Worm (Caenorhabditis elegans): Measurements from ENCODE around the gene R07C12.1.

The R07C12.1 gene

DNA sequence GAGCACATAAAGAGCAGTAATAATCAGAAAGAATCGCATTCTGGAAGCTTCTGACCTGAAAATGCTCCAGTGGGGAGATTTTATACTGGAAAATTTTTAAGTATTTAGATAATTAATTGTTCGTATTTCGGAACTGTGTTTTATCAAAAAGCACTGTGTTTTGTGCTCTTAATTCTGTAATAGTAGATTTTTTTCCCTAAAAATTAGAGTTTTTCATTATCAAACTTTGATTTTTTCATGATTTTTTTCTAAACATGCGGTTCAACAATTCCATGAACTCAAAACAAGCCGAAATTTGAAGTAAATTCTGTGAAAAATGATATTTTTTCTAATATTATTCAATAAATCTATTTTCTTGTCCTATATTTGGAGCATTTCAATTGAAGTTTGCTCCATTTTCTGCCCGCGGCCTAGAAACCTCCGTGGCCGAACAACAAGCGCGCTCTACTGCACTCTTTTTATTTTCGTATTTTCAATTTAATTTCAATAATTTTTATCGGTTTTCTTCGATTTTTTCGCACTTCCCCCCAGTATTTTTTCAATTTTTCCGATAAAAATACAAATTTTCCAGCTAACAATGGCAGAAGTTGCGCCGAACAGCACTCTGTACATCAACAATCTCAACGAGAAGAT, 19.4 kb downstream of the R07C12.1 start, which contains the start of the genes K08D10.13 and rnp-2 (continued):
- TF ChIP-seq lin-54 (GFP tag; optimal IDR thresholded peaks at IDR 0.05) = peak; percentile 47
- no peak for TF ChIP-seq ztf-22 (GFP tag; optimal IDR thresholded peaks at IDR 0.05)
- no peak for TF ChIP-seq snpc-1.3 (tag; optimal IDR thresholded peaks at IDR 0.05; ENCODE audit: insufficient read depth)
- no peak for TF ChIP-seq mes-4 (tag; optimal IDR thresholded peaks at IDR 0.05)
- no peak for TF ChIP-seq nhr-179 (tag; optimal IDR thresholded peaks at IDR 0.05)
- TF ChIP-seq die-1 (tag; optimal IDR thresholded peaks at IDR 0.05) = no peak
- no peak for TF ChIP-seq mxl-1 (tag; optimal IDR thresholded peaks at IDR 0.05)
- 0 out of 2 replicates have a peak, but pooled peaks have one; percentile 42 for TF ChIP-seq attf-3 (GFP tag; conservative IDR thresholded peaks at IDR 0.05)

DNA sequence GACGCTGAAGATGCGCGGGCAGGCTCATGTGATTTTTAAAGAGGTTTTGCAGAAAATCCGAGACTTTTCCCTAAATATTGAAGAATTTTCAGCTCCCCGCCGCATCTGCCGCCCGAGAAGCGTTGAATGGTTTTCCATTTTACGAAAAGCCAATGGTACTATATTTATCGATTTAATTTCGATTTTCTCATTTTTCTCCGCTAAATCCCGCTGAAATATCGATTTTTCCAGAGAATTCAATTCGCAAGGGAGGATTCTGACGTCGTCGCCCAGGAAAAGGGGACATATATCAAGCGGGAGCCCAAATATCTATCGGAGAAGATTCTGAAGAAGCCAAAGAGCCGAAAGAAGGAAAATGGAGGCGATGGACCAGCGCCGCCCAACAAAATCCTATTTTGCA, 20.0 kb downstream of the R07C12.1 start:
- TF ChIP-seq hmg-1.2 (GFP tag; IDR thresholded peaks at IDR 0.05) (no peak), nhr-27 (tag; optimal IDR thresholded peaks at IDR 0.05) (no peak), akir-1 (GFP tag; optimal IDR thresholded peaks at IDR 0.05) (no peak), mes-4 (tag; optimal IDR thresholded peaks at IDR 0.05) (no peak), Y56A3A.18 (GFP tag; IDR thresholded peaks at IDR 0.05) (no peak), zim-3 (tag; optimal IDR thresholded peaks at IDR 0.05) (no peak)

DNA sequence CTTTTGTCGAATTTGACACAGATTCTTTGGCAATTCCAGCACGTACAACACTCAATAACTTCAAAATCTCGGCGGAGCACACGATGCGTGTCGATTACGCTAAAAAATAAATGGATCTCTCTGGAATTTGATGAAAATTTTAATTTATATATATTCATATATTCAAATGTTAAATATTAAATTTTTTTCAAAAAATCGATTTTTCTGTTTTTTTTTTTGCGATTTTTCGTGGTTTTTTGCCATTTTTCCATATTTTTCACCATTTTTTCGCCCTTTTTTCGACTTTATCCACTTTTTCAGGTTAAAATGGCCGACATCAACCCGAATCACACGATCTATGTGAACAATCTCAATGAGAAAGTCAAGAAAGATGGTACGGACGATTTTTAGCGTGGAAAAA, 21.5 kb downstream of the R07C12.1 start, which contains the start of gene rnp-3:
Gene rnp-3 (plus strand): TSS at position 301 of the 400 bp plus-strand sequence.
- TF ChIP-seq hlh-12 (tag; optimal IDR thresholded peaks at IDR 0.05) = no peak
- no peak for TF ChIP-seq bed-1 (GFP tag; IDR thresholded peaks at IDR 0.05)
- TF ChIP-seq snpc-4 (GFP tag; optimal IDR thresholded peaks at IDR 0.05) = no peak
- no peak for TF ChIP-seq snpc-4 (tag; optimal IDR thresholded peaks at IDR 0.05)
- TF ChIP-seq ztf-18 (tag; optimal IDR thresholded peaks at IDR 0.05) = no peak
- no peak for TF ChIP-seq egrh-3 (GFP tag; IDR thresholded peaks at IDR 0.05)
- no peak for TF ChIP-seq ceh-58 (GFP tag; IDR thresholded peaks at IDR 0.05)
- TF ChIP-seq madf-8 (GFP tag; conservative IDR thresholded peaks at IDR 0.05) = no peak
- TF ChIP-seq Y67H2A.10 (GFP tag; conservative IDR thresholded peaks at IDR 0.05) = no peak
- no peak for TF ChIP-seq F57C9.4 (tag; optimal IDR thresholded peaks at IDR 0.05)
- no peak for TF ChIP-seq unc-62 (GFP tag; optimal IDR thresholded peaks at IDR 0.05)
- TF ChIP-seq cebp-2 (GFP tag; IDR thresholded peaks at IDR 0.05) = no peak
- no peak for TF ChIP-seq ccch-3 (GFP tag; optimal IDR thresholded peaks at IDR 0.05)
- TF ChIP-seq K12H6.12 (tag; optimal IDR thresholded peaks at IDR 0.05) = no peak
- no peak for TF ChIP-seq bed-2 (GFP tag; IDR thresholded peaks at IDR 0.05)
- no peak for TF ChIP-seq madf-3 (GFP tag; IDR thresholded peaks at IDR 0.05)
- TF ChIP-seq sea-2 (GFP tag; IDR thresholded peaks at IDR 0.05) = no peak

DNA sequence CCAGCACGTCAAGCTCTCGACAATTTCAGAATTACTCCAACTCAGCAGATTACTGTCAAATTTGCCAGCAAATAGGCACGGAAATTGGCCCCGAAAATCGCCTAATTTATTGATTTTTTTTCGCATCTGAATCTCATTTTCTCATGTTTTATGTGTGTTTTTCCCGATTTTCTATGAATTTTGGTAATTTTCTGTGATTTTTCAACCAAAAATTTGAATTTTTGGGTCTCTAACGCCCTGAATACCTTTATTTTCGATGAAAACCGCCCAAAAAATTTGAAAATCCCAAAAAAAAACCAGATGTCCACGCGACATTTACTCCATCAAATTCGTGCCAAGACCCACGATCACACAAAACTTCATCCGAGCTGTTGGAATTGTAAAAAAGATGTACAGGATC, 23.8 kb downstream of the R07C12.1 start, which contains the start of gene dnj-15:
Gene dnj-15 (plus strand): TSS at position 301 of the 400 bp plus-strand sequence.
- TF ChIP-seq somi-1 (GFP tag; optimal IDR thresholded peaks at IDR 0.05) (no peak), snpc-3.4 (tag; optimal IDR thresholded peaks at IDR 0.05) (no peak), efl-1 (GFP tag; optimal IDR thresholded peaks at IDR 0.05) (no peak), egrh-3 (GFP tag; IDR thresholded peaks at IDR 0.05) (no peak), let-526 (GFP tag; IDR thresholded peaks at IDR 0.05) (no peak), him-1 (tag; optimal IDR thresholded peaks at IDR 0.05) (no peak), ztf-25 (GFP tag; IDR thresholded peaks at IDR 0.05) (no peak)

Measured in whole organism, young adult.